Fruit fly (Drosophila melanogaster): ENCODE results near the gene RpS13.
A peak's percentile ranks its signal among the peaks of the same experiment; 100 is the strongest.

Gene RpS13

dm6 chr2L:8371354-8371937, 7.0 kb upstream of the RpS13 start (continued):
- TF ChIP-seq CG12659 (GFP tag; optimal IDR thresholded peaks at IDR 0.05) (peak; percentile 23), CG1024 (GFP tag; IDR thresholded peaks at IDR 0.05) (no peak), nmo (GFP tag; optimal IDR thresholded peaks at IDR 0.05) (peak; percentile 18), ap (GFP tag; IDR thresholded peaks at IDR 0.05) (no peak), tgo (GFP tag; IDR thresholded peaks at IDR 0.05) (no peak; the same call in 2 of the 3 replicates), BtbVII (GFP tag; optimal IDR thresholded peaks at IDR 0.05) (peak; percentile 24), CG4730 (GFP tag; IDR thresholded peaks at IDR 0.05) (no peak), CG6813 (GFP tag; optimal IDR thresholded peaks at IDR 0.05) (peak; percentile 14), CG1233 (GFP tag; optimal IDR thresholded peaks at IDR 0.05) (no peak), CG9609 (GFP tag; optimal IDR thresholded peaks at IDR 0.05) (no peak), Fer2 (tag; optimal IDR thresholded peaks at IDR 0.05) (no peak), Dip2 (GFP tag; IDR thresholded peaks at IDR 0.05) (no peak), so (GFP tag; IDR thresholded peaks at IDR 0.05) (0 out of 3 replicates have a peak, but pooled peaks have one; percentile 23), tll (GFP tag; optimal IDR thresholded peaks at IDR 0.05) (no peak), CG18262 (tag; optimal IDR thresholded peaks at IDR 0.05) (peak; percentile 18), tio (GFP tag; optimal IDR thresholded peaks at IDR 0.05) (no peak), CG18619 (GFP tag; optimal IDR thresholded peaks at IDR 0.05) (no peak), CG15269 (tag; optimal IDR thresholded peaks at IDR 0.05) (peak; percentile 49), CG30403 (GFP tag; optimal IDR thresholded peaks at IDR 0.05) (peak; percentile 33), CG8924 (tag; optimal IDR thresholded peaks at IDR 0.05) (peak; percentile 38), salm (tag; optimal IDR thresholded peaks at IDR 0.05) (no peak), Dp (GFP tag; optimal IDR thresholded peaks at IDR 0.05) (no peak), HmgD (GFP tag; optimal IDR thresholded peaks at IDR 0.05) (no peak), CG31441 (GFP tag; IDR thresholded peaks at IDR 0.05) (peak; percentile 50; the same call in 1 of the 2 replicates), CG14441 (GFP tag; IDR thresholded peaks at IDR 0.05) (0 out of 2 replicates have a peak, but pooled peaks have one; percentile 30), tap (tag; optimal IDR thresholded peaks at IDR 0.05) (peak; percentile 21), CG17359 (tag; optimal IDR thresholded peaks at IDR 0.05) (peak; percentile 14), CG10366 (GFP tag; IDR thresholded peaks at IDR 0.05) (0 out of 2 replicates have a peak, but pooled peaks have one; percentile 8), dmrt99B (tag; optimal IDR thresholded peaks at IDR 0.05) (peak; percentile 54), Bgb (GFP tag; IDR thresholded peaks at IDR 0.05; ENCODE audit: partially characterized antibody) (no peak), nerfin-1 (tag; optimal IDR thresholded peaks at IDR 0.05) (peak; percentile 0), CG6854 (GFP tag; optimal IDR thresholded peaks at IDR 0.05) (no peak), CG6175 (GFP tag; IDR thresholded peaks at IDR 0.05) (no peak), HLH4C (GFP tag; IDR thresholded peaks at IDR 0.05; ENCODE audit: partially characterized antibody) (no peak), dpn (GFP tag; optimal IDR thresholded peaks at IDR 0.05) (peak in 1 of 2 experiments; percentile 24), gem (tag; optimal IDR thresholded peaks at IDR 0.05) (peak; percentile 42), her (GFP tag; optimal IDR thresholded peaks at IDR 0.05) (no peak), eve (GFP tag; optimal IDR thresholded peaks at IDR 0.05) (no peak), Sox100B (GFP tag; optimal IDR thresholded peaks at IDR 0.05) (peak; percentile 19), CG12391 (tag; optimal IDR thresholded peaks at IDR 0.05) (no peak), NC2α (GFP tag; optimal IDR thresholded peaks at IDR 0.05) (no peak), CG3995 (GFP tag; optimal IDR thresholded peaks at IDR 0.05) (no peak), CG18599 (GFP tag; optimal IDR thresholded peaks at IDR 0.05) (peak; percentile 6), Dll (GFP tag; IDR thresholded peaks at IDR 0.05; ENCODE audit: partially characterized antibody) (no peak), CG8765 (GFP tag; IDR thresholded peaks at IDR 0.05) (no peak), CG11085 (GFP tag; IDR thresholded peaks at IDR 0.05) (no peak), CG2199 (GFP tag; IDR thresholded peaks at IDR 0.05) (no peak), CG6683 (GFP tag; optimal IDR thresholded peaks at IDR 0.05) (no peak), Blimp-1 (GFP tag; optimal IDR thresholded peaks at IDR 0.05) (no peak)

Data from whole organism, embryonic.